Worm (Caenorhabditis elegans): ENCODE results near the gene F40G9.17.
A peak's percentile ranks its signal among the peaks of the same experiment; 100 is the strongest.

- TF ChIP-seq mml-1 (tag; optimal IDR thresholded peaks at IDR 0.05) = no peak
- no peak for TF ChIP-seq mdl-1 (tag; optimal IDR thresholded peaks at IDR 0.05)
- TF ChIP-seq skn-1 (tag; optimal IDR thresholded peaks at IDR 0.05) = no peak
- no peak for TF ChIP-seq fkh-10 (GFP tag; optimal IDR thresholded peaks at IDR 0.05)
- peak; percentile 6 for TF ChIP-seq elt-2 (tag; optimal IDR thresholded peaks at IDR 0.05)
- no peak for TF ChIP-seq nhr-23 (tag; optimal IDR thresholded peaks at IDR 0.05)
- no peak for TF ChIP-seq lin-39 (tag; optimal IDR thresholded peaks at IDR 0.05)
- TF ChIP-seq elt-3 (tag; optimal IDR thresholded peaks at IDR 0.05) = no peak
- TF ChIP-seq ceh-16 (tag; optimal IDR thresholded peaks at IDR 0.05) = no peak
- TF ChIP-seq ama-1 (optimal IDR thresholded peaks at IDR 0.05) = no peak
- no peak for TF ChIP-seq nhr-237 (tag; optimal IDR thresholded peaks at IDR 0.05)
- no peak for TF ChIP-seq nfya-1 (tag; optimal IDR thresholded peaks at IDR 0.05; ENCODE audit: insufficient read depth)
- no peak for TF ChIP-seq pqm-1 (tag; optimal IDR thresholded peaks at IDR 0.05)
These were observed 3.6 kb upstream of the F40G9.17 start, which contains the start of gene cox-17 for ce11 chrIII:190686-191085.

Data from whole organism, L3 larva.